Fruit fly (Drosophila melanogaster): Measurements from ENCODE around the gene CG43322.

DNA sequence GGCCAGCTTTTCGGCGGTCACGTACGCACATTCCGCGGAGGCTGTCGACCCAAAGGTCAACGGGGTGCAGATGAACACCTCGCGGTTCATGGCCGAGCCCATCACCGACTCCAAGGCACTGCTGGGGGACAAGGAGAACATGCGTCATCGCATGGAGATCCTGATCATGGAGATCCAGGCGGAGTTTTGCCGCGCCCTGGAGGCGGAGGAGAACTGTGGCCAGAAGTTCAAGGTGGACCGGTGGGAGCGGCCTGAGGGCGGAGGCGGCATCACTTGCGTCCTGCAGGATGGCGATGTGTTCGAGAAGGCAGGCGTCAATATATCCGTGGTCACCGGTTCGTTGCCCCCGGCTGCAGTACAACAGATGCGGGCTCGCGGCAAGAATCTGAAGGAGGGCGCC, 48.6 kb upstream of the CG43322 start:
- TF ChIP-seq br (GFP tag; optimal IDR thresholded peaks at IDR 0.05) (no peak), psq (GFP tag; optimal IDR thresholded peaks at IDR 0.05) (no peak), dmrt93B (GFP tag; optimal IDR thresholded peaks at IDR 0.05) (no peak), pan (optimal IDR thresholded peaks at IDR 0.05) (no peak), h (GFP tag; optimal IDR thresholded peaks at IDR 0.05) (no peak), fru (GFP tag; optimal IDR thresholded peaks at IDR 0.05) (no peak), GATAd (GFP tag; optimal IDR thresholded peaks at IDR 0.05) (no peak), Sp1 (GFP tag; optimal IDR thresholded peaks at IDR 0.05) (no peak), Hr78 (GFP tag; optimal IDR thresholded peaks at IDR 0.05) (no peak), jim (GFP tag; optimal IDR thresholded peaks at IDR 0.05) (no peak), dsf (GFP tag; optimal IDR thresholded peaks at IDR 0.05; ENCODE audit: borderline replicate concordance) (no peak), woc (GFP tag; optimal IDR thresholded peaks at IDR 0.05) (no peak)
